Fruit fly (Drosophila melanogaster): ENCODE data around the gene r-l.

Gene r-l

dm6 chr3R:21118784-21119183, 45.7 kb upstream of the r-l start, which contains the start of gene Bdbt (continued):
- no peak for TF ChIP-seq dac (GFP tag; optimal IDR thresholded peaks at IDR 0.05)
- TF ChIP-seq CG15336 (GFP tag; IDR thresholded peaks at IDR 0.05), result no peak
- no peak for TF ChIP-seq Blimp-1 (GFP tag; optimal IDR thresholded peaks at IDR 0.05)
- no peak for TF ChIP-seq CG11294 (GFP tag; IDR thresholded peaks at IDR 0.05)
- no peak for TF ChIP-seq topi (GFP tag; optimal IDR thresholded peaks at IDR 0.05)
- no peak for TF ChIP-seq CG1621 (tag; optimal IDR thresholded peaks at IDR 0.05)
- no peak for TF ChIP-seq CG11902 (GFP tag; optimal IDR thresholded peaks at IDR 0.05)
- no peak for TF ChIP-seq spab (GFP tag; optimal IDR thresholded peaks at IDR 0.05)
- TF ChIP-seq CG6792 (GFP tag; optimal IDR thresholded peaks at IDR 0.05), result peak; percentile 14
- no peak for TF ChIP-seq CG32006 (GFP tag; optimal IDR thresholded peaks at IDR 0.05)
- peak; percentile 53 for TF ChIP-seq esn (GFP tag; optimal IDR thresholded peaks at IDR 0.05)
- TF ChIP-seq fd85E (GFP tag; optimal IDR thresholded peaks at IDR 0.05), result no peak
- no peak for TF ChIP-seq vri (GFP tag; optimal IDR thresholded peaks at IDR 0.05)
- peak; percentile 85 for TF ChIP-seq Eip78C (GFP tag)
- TF ChIP-seq CG10669 (GFP tag; optimal IDR thresholded peaks at IDR 0.05), result no peak

- TF ChIP-seq Eip78C (GFP tag) (peak; percentile 44), CG3032 (tag; optimal IDR thresholded peaks at IDR 0.05) (no peak), CG8632 (GFP tag; optimal IDR thresholded peaks at IDR 0.05) (no peak), CG7368 (GFP tag; optimal IDR thresholded peaks at IDR 0.05) (no peak), Blimp-1 (GFP tag; optimal IDR thresholded peaks at IDR 0.05) (no peak), Sox14 (GFP tag; optimal IDR thresholded peaks at IDR 0.05) (peak; percentile 47), esn (GFP tag; optimal IDR thresholded peaks at IDR 0.05) (peak; percentile 0), lz (GFP tag; optimal IDR thresholded peaks at IDR 0.05) (no peak), dac (GFP tag; optimal IDR thresholded peaks at IDR 0.05) (no peak), eg (GFP tag; IDR thresholded peaks at IDR 0.05) (no peak), dsx (GFP tag; optimal IDR thresholded peaks at IDR 0.05; ENCODE audit: poor library complexity, severe bottlenecking) (peak; percentile 24)
These were observed 42.9 kb upstream of the r-l start, which contains the start of gene ppan for dm6 chr3R:21116057-21116456. ppan (plus strand) TSS chr3R:21116254.

- TF ChIP-seq CG10669 (GFP tag; optimal IDR thresholded peaks at IDR 0.05) (no peak), Sox14 (GFP tag; optimal IDR thresholded peaks at IDR 0.05) (peak; percentile 72), vri (GFP tag; optimal IDR thresholded peaks at IDR 0.05) (peak; percentile 67), CG9139 (GFP tag; optimal IDR thresholded peaks at IDR 0.05) (no peak), ss (GFP tag; optimal IDR thresholded peaks at IDR 0.05) (no peak), CG4318 (GFP tag; optimal IDR thresholded peaks at IDR 0.05) (no peak), CG8632 (GFP tag; optimal IDR thresholded peaks at IDR 0.05) (peak; percentile 62), CG11902 (GFP tag; optimal IDR thresholded peaks at IDR 0.05) (peak; percentile 25), Eip93F (GFP tag; optimal IDR thresholded peaks at IDR 0.05) (no peak), dac (GFP tag; optimal IDR thresholded peaks at IDR 0.05) (peak; percentile 52), Eip78C (GFP tag) (peak; percentile 95), CG31627 (GFP tag; optimal IDR thresholded peaks at IDR 0.05) (peak; percentile 50), fd85E (GFP tag; optimal IDR thresholded peaks at IDR 0.05) (no peak), Smox (GFP tag; optimal IDR thresholded peaks at IDR 0.05) (no peak), CG6854 (GFP tag; optimal IDR thresholded peaks at IDR 0.05) (no peak), CG6808 (GFP tag; optimal IDR thresholded peaks at IDR 0.05) (no peak), Sox15 (GFP tag; optimal IDR thresholded peaks at IDR 0.05) (peak; percentile 51), spab (GFP tag; optimal IDR thresholded peaks at IDR 0.05) (no peak), acj6 (GFP tag; optimal IDR thresholded peaks at IDR 0.05) (peak; percentile 76), CG6163 (GFP tag; IDR thresholded peaks at IDR 0.05) (peak; percentile 92), esn (GFP tag; optimal IDR thresholded peaks at IDR 0.05) (peak; percentile 70), CG8119 (GFP tag; IDR thresholded peaks at IDR 0.05) (peak; percentile 90), dsx (GFP tag; optimal IDR thresholded peaks at IDR 0.05; ENCODE audit: poor library complexity, severe bottlenecking) (peak; percentile 25), Hr39 (GFP tag; optimal IDR thresholded peaks at IDR 0.05) (peak; percentile 70), CG32006 (GFP tag; optimal IDR thresholded peaks at IDR 0.05) (peak; percentile 84), net (GFP tag; optimal IDR thresholded peaks at IDR 0.05) (peak; percentile 78), CG34406 (GFP tag; optimal IDR thresholded peaks at IDR 0.05) (peak; percentile 64), Met (GFP tag; optimal IDR thresholded peaks at IDR 0.05) (no peak), CG3032 (tag; optimal IDR thresholded peaks at IDR 0.05) (peak; percentile 63), cyc (GFP tag; optimal IDR thresholded peaks at IDR 0.05) (peak; percentile 70), Blimp-1 (GFP tag; optimal IDR thresholded peaks at IDR 0.05) (no peak), Hr4 (GFP tag; optimal IDR thresholded peaks at IDR 0.05) (peak; percentile 91), salr (GFP tag; optimal IDR thresholded peaks at IDR 0.05) (peak; percentile 51 to 66), Eip75B (GFP tag; optimal IDR thresholded peaks at IDR 0.05) (peak; percentile 76), CG11762 (GFP tag; optimal IDR thresholded peaks at IDR 0.05; ENCODE audit: insufficient read depth) (peak; percentile 58), CG10631 (GFP tag; optimal IDR thresholded peaks at IDR 0.05) (peak; percentile 50)
These were observed 39.8 kb upstream of the r-l start for dm6 chr3R:21112742-21113465.

All from whole organism, prepupa.